Worm (Caenorhabditis elegans): Measurements from ENCODE around the gene F12A10.9.
A peak's percentile ranks its signal among the peaks of the same experiment; 100 is the strongest.

Gene F12A10.9

DNA sequence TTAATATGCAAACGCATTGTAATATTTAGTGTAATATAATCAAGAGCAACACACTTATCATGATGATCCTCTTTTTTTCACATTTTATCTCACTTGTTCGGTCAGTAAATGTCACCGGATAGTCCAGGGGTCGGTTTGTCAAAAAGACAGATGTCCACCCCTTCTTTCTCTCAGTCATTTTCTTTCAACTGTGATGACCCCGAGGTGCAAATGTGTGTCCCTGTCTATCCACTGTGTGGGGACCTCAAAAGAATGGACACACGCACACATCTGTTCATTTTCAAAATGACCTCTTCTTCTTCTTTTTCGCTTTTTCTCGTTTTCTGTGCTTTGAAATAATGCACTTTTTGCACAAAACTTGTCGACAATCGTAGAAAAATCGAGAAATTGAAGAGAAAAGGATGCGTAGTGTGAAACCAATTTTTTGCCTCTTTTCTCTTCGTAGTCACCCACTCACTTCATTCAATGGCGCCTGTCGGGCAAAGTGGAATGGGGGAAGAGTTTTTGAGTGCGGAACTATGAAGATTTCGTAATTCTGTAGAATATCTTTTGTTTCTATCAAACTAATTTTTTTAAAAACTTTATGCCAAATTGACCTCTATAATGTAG, 34.7 kb upstream of the F12A10.9 start:
- TF ChIP-seq unc-62 (GFP tag; optimal IDR thresholded peaks at IDR 0.05 in 1 of 2), result peak in 1 of 2 experiments; percentile 56
- no peak for TF ChIP-seq unc-62 (tag; optimal IDR thresholded peaks at IDR 0.05)
- no peak for TF ChIP-seq mdl-1 (tag; optimal IDR thresholded peaks at IDR 0.05)
- TF ChIP-seq lsy-2 (tag; optimal IDR thresholded peaks at IDR 0.05), result peak in 1 of 2 experiments; percentile 10
- TF ChIP-seq hlh-30 (tag; optimal IDR thresholded peaks at IDR 0.05; ENCODE audit: insufficient read depth), result peak; percentile 10
- TF ChIP-seq nhr-28 (tag; optimal IDR thresholded peaks at IDR 0.05), result peak; percentile 48
- TF ChIP-seq egl-27 (tag; optimal IDR thresholded peaks at IDR 0.05), result no peak
- 0 out of 2 replicates have a peak, but pooled peaks have one; percentile 32 for TF ChIP-seq hmg-1.1 (GFP tag; IDR thresholded peaks at IDR 0.05)
- TF ChIP-seq nhr-11 (tag; optimal IDR thresholded peaks at IDR 0.05), result peak; percentile 21
- no peak for TF ChIP-seq F37D6.2 (tag; optimal IDR thresholded peaks at IDR 0.05)
- TF ChIP-seq hlh-11 (tag; optimal IDR thresholded peaks at IDR 0.05), result peak; percentile 40
- peak; percentile 13 for TF ChIP-seq mep-1 (tag; optimal IDR thresholded peaks at IDR 0.05)
- no peak for TF ChIP-seq ztf-11 (tag; optimal IDR thresholded peaks at IDR 0.05)
- TF ChIP-seq lin-39 (tag; optimal IDR thresholded peaks at IDR 0.05), result no peak

DNA sequence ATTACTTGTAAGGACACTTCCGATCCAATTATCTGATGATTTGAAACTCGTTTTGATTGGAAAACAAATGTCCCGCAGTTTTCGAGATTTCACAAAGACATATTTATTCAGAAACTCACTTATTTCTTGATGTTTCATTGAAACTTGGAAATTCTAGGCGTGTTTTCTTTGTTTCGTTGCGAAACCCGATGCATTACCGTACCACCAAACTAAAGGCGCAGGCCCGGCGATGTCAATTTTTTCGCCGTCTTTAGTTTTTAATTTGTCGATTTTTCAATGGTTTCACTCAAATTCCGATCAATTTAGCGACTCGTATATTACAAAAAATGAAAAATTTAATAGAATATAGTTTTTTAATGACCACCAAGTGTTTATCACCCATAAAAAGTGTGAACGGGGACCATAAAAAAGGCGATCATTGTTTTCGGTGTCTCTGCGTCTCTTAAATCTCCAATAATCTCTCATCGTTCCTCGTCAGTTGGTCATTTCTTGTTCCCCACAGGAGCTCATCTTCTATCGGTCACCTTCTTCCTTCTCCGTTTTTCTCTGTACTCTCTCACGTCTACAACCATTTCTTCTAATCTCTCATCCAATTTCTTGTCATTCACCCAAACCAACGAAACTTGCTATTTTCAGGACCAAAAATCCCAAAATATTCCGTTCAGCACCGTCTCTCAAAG, 32.6 kb upstream of the F12A10.9 start, which contains the start of gene clr-1:
clr-1 (plus strand) TSS at position 630 of the 680 bp plus-strand sequence.
- TF ChIP-seq snpc-1.2 (GFP tag; IDR thresholded peaks at IDR 0.05) (no peak), dmd-9 (GFP tag; IDR thresholded peaks at IDR 0.05) (no peak), php-3 (GFP tag; IDR thresholded peaks at IDR 0.05) (0 out of 2 replicates have a peak, but pooled peaks have one; percentile 32), arid-1 (GFP tag; conservative IDR thresholded peaks at IDR 0.05) (no peak), nhr-237 (tag; optimal IDR thresholded peaks at IDR 0.05) (no peak), nhr-77 (tag; optimal IDR thresholded peaks at IDR 0.05) (no peak), ceh-28 (tag; optimal IDR thresholded peaks at IDR 0.05) (no peak), hmg-1.1 (GFP tag; IDR thresholded peaks at IDR 0.05) (no peak), unc-62 (GFP tag; optimal IDR thresholded peaks at IDR 0.05 in 1 of 2) (peak in 1 of 2 experiments; percentile 29), unc-62 (tag; optimal IDR thresholded peaks at IDR 0.05) (no peak), daf-19 (GFP tag; conservative IDR thresholded peaks at IDR 0.05) (0 out of 2 replicates have a peak, but pooled peaks have one; percentile 36), Y75B8A.6 (GFP tag; IDR thresholded peaks at IDR 0.05) (no peak), zip-11 (GFP tag; IDR thresholded peaks at IDR 0.05) (no peak), lin-38 (GFP tag; IDR thresholded peaks at IDR 0.05) (peak; percentile 33; the same call in 1 of the 2 replicates), spr-3 (GFP tag; optimal IDR thresholded peaks at IDR 0.05) (no peak), hlh-30 (tag; optimal IDR thresholded peaks at IDR 0.05; ENCODE audit: insufficient read depth) (no peak), R02D3.7 (tag; optimal IDR thresholded peaks at IDR 0.05) (no peak)

DNA sequence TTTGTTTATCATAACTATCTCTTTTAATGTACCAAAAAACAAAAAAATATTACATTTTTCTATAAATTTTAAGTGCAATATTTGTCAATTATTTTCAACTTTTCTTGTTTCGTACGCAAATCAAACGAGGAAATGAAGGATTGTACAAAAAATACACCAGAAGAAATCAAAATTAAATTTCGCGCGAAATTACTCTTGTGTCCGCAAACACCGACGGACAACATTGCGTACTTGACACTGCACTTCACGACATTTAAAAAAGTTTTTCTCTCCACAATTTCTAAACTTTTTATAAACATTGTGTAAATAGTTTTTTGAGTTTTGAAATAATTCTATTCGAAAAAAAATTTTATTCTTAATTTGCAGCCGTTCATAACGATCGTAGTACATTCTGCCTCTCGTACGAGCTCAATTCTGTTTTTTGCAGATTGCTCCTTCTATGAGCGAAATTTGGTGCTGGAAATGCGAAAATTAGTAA, 24.5 kb upstream of the F12A10.9 start, which contains the start of gene mrps-16:
mrps-16 (plus strand) TSS at position 428 of the 478 bp plus-strand sequence.
- TF ChIP-seq nhr-237 (tag; optimal IDR thresholded peaks at IDR 0.05) (no peak), ceh-32 (tag; optimal IDR thresholded peaks at IDR 0.05; ENCODE audit: poor library complexity) (no peak), unc-62 (GFP tag; optimal IDR thresholded peaks at IDR 0.05 in 1 of 2) (peak in 1 of 2 experiments; percentile 24), unc-62 (tag; optimal IDR thresholded peaks at IDR 0.05) (no peak), ceh-62 (tag; optimal IDR thresholded peaks at IDR 0.05) (no peak), mdl-1 (tag; optimal IDR thresholded peaks at IDR 0.05) (no peak), nhr-28 (tag; optimal IDR thresholded peaks at IDR 0.05) (peak; percentile 25), nhr-76 (tag; optimal IDR thresholded peaks at IDR 0.05) (no peak), lin-29 (GFP tag; IDR thresholded peaks at IDR 0.05) (no peak), fkh-10 (GFP tag; optimal IDR thresholded peaks at IDR 0.05) (no peak), ztf-7 (tag; optimal IDR thresholded peaks at IDR 0.05) (no peak), F44E2.7 (GFP tag; IDR thresholded peaks at IDR 0.05) (no peak), nhr-6 (tag; optimal IDR thresholded peaks at IDR 0.05) (peak; percentile 30), dpl-1 (GFP tag; optimal IDR thresholded peaks at IDR 0.05) (peak; percentile 96), ZK337.2 (GFP tag; IDR thresholded peaks at IDR 0.05) (no peak), mep-1 (tag; optimal IDR thresholded peaks at IDR 0.05) (peak; percentile 38), mxl-2 (GFP tag; conservative IDR thresholded peaks at IDR 0.05) (no peak), egl-27 (tag; optimal IDR thresholded peaks at IDR 0.05) (no peak), hlh-30 (tag; optimal IDR thresholded peaks at IDR 0.05; ENCODE audit: insufficient read depth) (peak; percentile 44), dmd-9 (GFP tag; IDR thresholded peaks at IDR 0.05) (no peak), tag-97 (GFP tag; IDR thresholded peaks at IDR 0.05) (no peak), lsy-2 (tag; optimal IDR thresholded peaks at IDR 0.05) (peak in 1 of 2 experiments; percentile 82), Y105C5A.15 (GFP tag; IDR thresholded peaks at IDR 0.05) (no peak), nhr-25 (tag; optimal IDR thresholded peaks at IDR 0.05; ENCODE audit: borderline replicate concordance, insufficient read depth) (peak; percentile 7), nhr-42 (GFP tag; IDR thresholded peaks at IDR 0.05) (no peak), cey-2 (tag; optimal IDR thresholded peaks at IDR 0.05; ENCODE audit: borderline replicate concordance, insufficient read depth) (no peak), dmd-6 (GFP tag; IDR thresholded peaks at IDR 0.05) (no peak)
